Fruit fly (Drosophila melanogaster) whole organism, embryonic: ENCODE measurements around the gene CG31321.

Experiments used
- Asciz ChIP-seq: fragments of 200-800 bp; sonication (Bioruptor generic); optimal IDR thresholded peaks from 2 replicates; lab custom pipeline; 2017; ENCODE audit warnings: missing biosample characterization, mild to moderate bottlenecking, missing genetic modification characterization, missing genetic modification reagents
- Bteb2 ChIP-seq: fragments of 200-800 bp; sonication (Bioruptor generic); optimal IDR thresholded peaks from 2 replicates; lab custom pipeline; 2016; ENCODE audit warnings: missing biosample characterization, missing genetic modification characterization
- CG12769 ChIP-seq: fragments of 200-800 bp; sonication (Bioruptor generic); optimal IDR thresholded peaks from 2 replicates; lab custom pipeline; 2019; ENCODE audit warnings: missing biosample characterization, mild to moderate bottlenecking, missing genetic modification characterization, moderate library complexity
- CG12942 ChIP-seq: fragments of 200-800 bp; sonication (Bioruptor generic); optimal IDR thresholded peaks from 3 replicates; lab custom pipeline; 2016; ENCODE audit warnings: missing biosample characterization, missing genetic modification characterization
- CG13624 ChIP-seq: fragments of 200-800 bp; sonication (Bioruptor generic); optimal IDR thresholded peaks from 2 replicates; lab custom pipeline; 2016; ENCODE audit warnings: missing biosample characterization, missing genetic modification characterization
- CG14050 ChIP-seq: fragments of 200-800 bp; sonication (Bioruptor generic); IDR thresholded peaks from 3 replicates; pipeline ENCODE4 v1.3.6; 2022; ENCODE audit warnings: missing biosample characterization, missing genetic modification characterization
- CG14441 ChIP-seq: fragments of 200-800 bp; sonication (Bioruptor generic); IDR thresholded peaks from 2 replicates; pipeline ENCODE4 v1.3.6; 2022; ENCODE audit warnings: missing biosample characterization, missing genetic modification characterization
- CG14667 ChIP-seq: fragments of 200-800 bp; sonication (Bioruptor generic); IDR thresholded peaks from 2 replicates; pipeline ENCODE4 v1.3.6; 2022; ENCODE audit warnings: missing biosample characterization, missing genetic modification characterization
- CG14710 ChIP-seq: fragments of 200-800 bp; sonication (Bioruptor generic); optimal IDR thresholded peaks from 3 replicates; lab custom pipeline; 2019; ENCODE audit warnings: missing biosample characterization, mild to moderate bottlenecking, missing genetic modification characterization, moderate library complexity
- CG17912 ChIP-seq: fragments of 200-800 bp; sonication (Bioruptor generic); optimal IDR thresholded peaks from 2 replicates; lab custom pipeline; 2018; ENCODE audit warnings: missing biosample characterization, mild to moderate bottlenecking, missing genetic modification characterization
- CG32767 ChIP-seq: fragments of 200-800 bp; sonication (Bioruptor generic); IDR thresholded peaks from 2 replicates; pipeline ENCODE4 v1.3.6; 2022; ENCODE audit warnings: missing biosample characterization, missing genetic modification characterization
- CG42726 ChIP-seq: fragments of 200-800 bp; sonication (Bioruptor generic); IDR thresholded peaks from 2 replicates; pipeline ENCODE4 v1.3.6; 2022; ENCODE audit warnings: missing biosample characterization, missing genetic modification characterization; ENCODE audit not compliant: partially characterized antibody
- CG4360 ChIP-seq: fragments of 200-800 bp; sonication (Bioruptor generic); IDR thresholded peaks from 2 replicates; pipeline ENCODE4 v1.3.6; 2022; ENCODE audit warnings: missing biosample characterization, missing genetic modification characterization
- CG5245 ChIP-seq: fragments of 200-800 bp; sonication (Bioruptor generic); optimal IDR thresholded peaks from 3 replicates; lab custom pipeline; 2016; ENCODE audit warnings: missing biosample characterization, missing genetic modification characterization
- CG8290 ChIP-seq, 3 experiments: fragments of 200-800 bp; sonication (Bioruptor generic); optimal IDR thresholded peaks; 2 replicates each; lab custom pipeline; 2016 to 2019; ENCODE audit warnings: missing biosample characterization in 3 of 3, missing genetic modification characterization in 3 of 3, mild to moderate bottlenecking in 2 of 3, moderate library complexity in 1 of 3
- CG8388 ChIP-seq: fragments of 200-800 bp; sonication (Bioruptor generic); optimal IDR thresholded peaks from 2 replicates; lab custom pipeline; 2019; ENCODE audit warnings: missing biosample characterization, mild to moderate bottlenecking, missing genetic modification characterization, moderate library complexity
- CG9817 ChIP-seq: fragments of 200-800 bp; sonication (Bioruptor generic); optimal IDR thresholded peaks from 2 replicates; lab custom pipeline; 2018; ENCODE audit warnings: missing biosample characterization, mild to moderate bottlenecking, missing genetic modification characterization, moderate library complexity
- CHES-1-like ChIP-seq: fragments of 200-800 bp; sonication (Bioruptor generic); optimal IDR thresholded peaks from 2 replicates; lab custom pipeline; 2016; ENCODE audit warnings: missing biosample characterization, missing genetic modification characterization
- Dfd ChIP-seq, 2 experiments: fragments of >200 bp; optimal IDR thresholded peaks; 2 replicates each; lab custom pipeline; 2017; ENCODE audit warnings: missing biosample characterization in 2 of 2, missing genetic modification characterization in 2 of 2
- Drgx ChIP-seq: fragments of 200-800 bp; sonication (Bioruptor generic); IDR thresholded peaks from 2 replicates; pipeline ENCODE4 v1.3.6; 2022; ENCODE audit warnings: missing biosample characterization, missing genetic modification characterization
- ERR ChIP-seq: fragments of 200-800 bp; sonication (Bioruptor generic); optimal IDR thresholded peaks from 2 replicates; lab custom pipeline; 2016; ENCODE audit warnings: missing biosample characterization, missing genetic modification characterization
- Fer1 ChIP-seq: fragments of 200-800 bp; sonication (Bioruptor generic); optimal IDR thresholded peaks from 2 replicates; lab custom pipeline; 2017; ENCODE audit warnings: missing biosample characterization, mild to moderate bottlenecking, missing genetic modification characterization
- H15 ChIP-seq: fragments of 200-800 bp; sonication (Bioruptor generic); IDR thresholded peaks from 3 replicates; pipeline ENCODE4 v1.3.6; 2022; ENCODE audit warnings: missing biosample characterization, missing genetic modification characterization
- Hr78 ChIP-seq, 2 experiments: fragments of 200-800 bp in 1 of 2; fragments of >200 bp in 1 of 2; sonication (Bioruptor generic) in 1 of 2; optimal IDR thresholded peaks; 2 replicates each; lab custom pipeline; 2017 to 2019; ENCODE audit warnings: missing biosample characterization in 2 of 2, missing genetic modification characterization in 2 of 2, mild to moderate bottlenecking in 1 of 2, moderate library complexity in 1 of 2
- Mrtf ChIP-seq: fragments of 200-800 bp; sonication (Bioruptor generic); IDR thresholded peaks from 3 replicates; pipeline ENCODE4 v1.3.6; 2022; ENCODE audit warnings: missing biosample characterization, missing genetic modification characterization
- Optix ChIP-seq: fragments of 200-800 bp; sonication (Bioruptor generic); IDR thresholded peaks from 3 replicates; pipeline ENCODE4 v1.3.6; 2022; ENCODE audit warnings: missing biosample characterization, missing genetic modification characterization
- Ptx1 ChIP-seq: fragments of 200-800 bp; sonication (Bioruptor generic); IDR thresholded peaks from 2 replicates; pipeline ENCODE4 v1.3.6; 2022; ENCODE audit warnings: missing biosample characterization, missing genetic modification characterization
- Spps ChIP-seq: fragments of 200-800 bp; sonication (Bioruptor generic); optimal IDR thresholded peaks from 2 replicates; lab custom pipeline; 2018; ENCODE audit warnings: missing biosample characterization, mild to moderate bottlenecking, missing genetic modification characterization
- Sry-δ ChIP-seq: fragments of 200-800 bp; sonication (Bioruptor generic); optimal IDR thresholded peaks from 2 replicates; lab custom pipeline; 2016; ENCODE audit warnings: missing biosample characterization, missing genetic modification characterization
- Ssrp ChIP-seq: fragments of 200-800 bp; sonication (Bioruptor generic); optimal IDR thresholded peaks from 2 replicates; lab custom pipeline; 2018; ENCODE audit warnings: missing biosample characterization, mild to moderate bottlenecking, missing genetic modification characterization, moderate library complexity
- aop ChIP-seq: fragments of 200-800 bp; sonication (Bioruptor generic); IDR thresholded peaks from 2 replicates; pipeline ENCODE4 v1.3.6; 2022; ENCODE audit warnings: missing biosample characterization, missing genetic modification characterization
- caup ChIP-seq: fragments of 200-800 bp; sonication (Bioruptor generic); optimal IDR thresholded peaks from 3 replicates; lab custom pipeline; 2017; ENCODE audit warnings: missing biosample characterization, mild to moderate bottlenecking, missing genetic modification characterization, moderate library complexity; ENCODE audit not compliant: severe bottlenecking
- da ChIP-seq: fragments of 200-800 bp; sonication (Bioruptor generic); optimal IDR thresholded peaks from 2 replicates; lab custom pipeline; 2016; ENCODE audit warnings: missing biosample characterization, missing genetic modification characterization
- hth ChIP-seq: fragments of >200 bp; optimal IDR thresholded peaks from 2 replicates; lab custom pipeline; 2017; ENCODE audit warnings: inconsistent platforms
- knrl ChIP-seq: fragments of 200-800 bp; sonication (Bioruptor generic); IDR thresholded peaks from 3 replicates; pipeline ENCODE4 v1.3.6; 2022; ENCODE audit warnings: missing biosample characterization, missing genetic modification characterization; ENCODE audit not compliant: partially characterized antibody
- lola ChIP-seq, 3 experiments: fragments of >200 bp in 2 of 3; fragments of 200-800 bp in 1 of 3; sonication (Bioruptor generic) in 1 of 3; optimal IDR thresholded peaks; 2 replicates each; lab custom pipeline; 2017 to 2019; ENCODE audit warnings: missing biosample characterization in 3 of 3, missing genetic modification characterization in 3 of 3, mild to moderate bottlenecking in 1 of 3, moderate library complexity in 1 of 3
- mld ChIP-seq: fragments of 200-800 bp; sonication (Bioruptor generic); IDR thresholded peaks from 3 replicates; pipeline ENCODE4 v1.3.6; 2022; ENCODE audit warnings: missing biosample characterization, missing genetic modification characterization; ENCODE audit not compliant: partially characterized antibody
- nmo ChIP-seq: fragments of 200-800 bp; sonication (Bioruptor generic); optimal IDR thresholded peaks from 2 replicates; lab custom pipeline; 2018; ENCODE audit warnings: missing biosample characterization, mild to moderate bottlenecking, missing genetic modification characterization, moderate library complexity
- onecut ChIP-seq: fragments of 200-800 bp; sonication (Bioruptor generic); IDR thresholded peaks from 2 replicates; pipeline ENCODE4 v1.3.6; 2022; ENCODE audit warnings: missing biosample characterization, missing genetic modification characterization
- pb ChIP-seq: fragments of 200-800 bp; sonication (Bioruptor generic); optimal IDR thresholded peaks from 3 replicates; lab custom pipeline; 2016; ENCODE audit warnings: missing biosample characterization, missing genetic modification characterization
- repo ChIP-seq: fragments of 200-800 bp; sonication (Bioruptor generic); optimal IDR thresholded peaks from 2 replicates; lab custom pipeline; 2016; ENCODE audit warnings: missing biosample characterization, missing genetic modification characterization
- seq ChIP-seq: fragments of 200-800 bp; sonication (Bioruptor generic); IDR thresholded peaks from 2 replicates; pipeline ENCODE4 v1.3.6; 2022; ENCODE audit warnings: missing biosample characterization, missing genetic modification characterization
- sisA ChIP-seq: fragments of 200-800 bp; sonication (Bioruptor generic); IDR thresholded peaks from 2 replicates; pipeline ENCODE4 v1.3.6; 2022; ENCODE audit warnings: missing biosample characterization, missing genetic modification characterization
- slou ChIP-seq: fragments of 200-800 bp; sonication (Bioruptor generic); optimal IDR thresholded peaks from 3 replicates; lab custom pipeline; 2016; ENCODE audit warnings: missing biosample characterization, missing genetic modification characterization
- tap ChIP-seq: fragments of 200-800 bp; optimal IDR thresholded peaks from 3 replicates; lab custom pipeline; 2019; ENCODE audit warnings: missing biosample characterization, mild to moderate bottlenecking, missing genetic modification characterization, moderate library complexity
- tll ChIP-seq, 2 experiments: fragments of 200-800 bp in 1 of 2; fragments of >200 bp in 1 of 2; sonication (Bioruptor generic) in 1 of 2; optimal IDR thresholded peaks; 2 replicates each; lab custom pipeline; 2017 to 2019; ENCODE audit warnings: missing biosample characterization in 2 of 2, missing genetic modification characterization in 2 of 2, mild to moderate bottlenecking in 1 of 2, moderate library complexity in 1 of 2
- vfl ChIP-seq: fragments of 200-800 bp; sonication (Bioruptor generic); optimal IDR thresholded peaks from 2 replicates; lab custom pipeline; 2016; ENCODE audit warnings: missing biosample characterization, missing genetic modification characterization

Gene CG31321

dm6 chr3R:14326250-14327112, 16.3 kb downstream of the CG31321 start, which contains the start of the genes Afti and ATPsynE (continued):
- TF ChIP-seq tll (GFP tag; optimal IDR thresholded peaks at IDR 0.05; lab: Kevin White, UChicago) (no peak), CG32767 (GFP tag; lab: Robert Waterston, UW) (0 out of 2 replicates have a peak, but pooled peaks have one; percentile 26), H15 (GFP tag; lab: Robert Waterston, UW) (peak; percentile 50; the same call in 1 of the 3 replicates), CHES-1-like (GFP tag; lab: Kevin White, UChicago) (peak; percentile 67), mld (GFP tag; lab: Robert Waterston, UW) (no peak), CG14050 (peak; percentile 40; the same call in 1 of the 3 replicates), pb (GFP tag; lab: Kevin White, UChicago) (no peak), Drgx (GFP tag; lab: Robert Waterston, UW) (0 out of 2 replicates have a peak, but pooled peaks have one; percentile 15), aop (GFP tag; lab: Robert Waterston, UW) (0 out of 2 replicates have a peak, but pooled peaks have one; percentile 25), CG8388 (no peak), CG17912 (GFP tag; lab: Kevin White, UChicago) (peak; percentile 50), CG13624 (GFP tag; lab: Kevin White, UChicago) (peak; percentile 66), seq (GFP tag; lab: Robert Waterston, UW) (no peak; the same call in 1 of the 2 replicates), CG8290 (GFP tag; optimal IDR thresholded peaks at IDR 0.05; lab: Kevin White, UChicago) (no peak), CG8290 (tag; optimal IDR thresholded peaks at IDR 0.05; lab: Kevin White, UChicago) (no peak), vfl (GFP tag; lab: Kevin White, UChicago) (peak; percentile 53), CG4360 (GFP tag; lab: Robert Waterston, UW) (peak; percentile 77), slou (GFP tag; lab: Kevin White, UChicago) (peak; percentile 34), Dfd (GFP tag; optimal IDR thresholded peaks at IDR 0.05; lab: Kevin White, UChicago) (no peak), CG42726 (0 out of 2 replicates have a peak, but pooled peaks have one; percentile 13), CG12769 (tag; lab: Kevin White, UChicago) (peak; percentile 44), Bteb2 (no peak), da (GFP tag; lab: Kevin White, UChicago) (no peak), lola (GFP tag; optimal IDR thresholded peaks at IDR 0.05; lab: Kevin White, UChicago) (peak in 1 of 3 experiments; percentile 55), knrl (GFP tag; lab: Robert Waterston, UW) (peak; percentile 72), Ssrp (tag; lab: Kevin White, UChicago) (peak; percentile 63), Ptx1 (GFP tag; lab: Robert Waterston, UW) (peak; percentile 72), onecut (GFP tag; lab: Robert Waterston, UW) (peak; percentile 45), ERR (GFP tag; lab: Kevin White, UChicago) (peak; percentile 23), caup (GFP tag; lab: Kevin White, UChicago) (peak; percentile 64), Fer1 (peak; percentile 36), CG14667 (peak; percentile 59), Mrtf (GFP tag; lab: Robert Waterston, UW) (0 out of 3 replicates have a peak, but pooled peaks have one; percentile 60), hth (lab: Kevin White, UChicago) (no peak), Optix (no peak), CG14441 (GFP tag; lab: Robert Waterston, UW) (peak; percentile 72), Spps (no peak), tap (tag; lab: Kevin White, UChicago) (no peak), Asciz (GFP tag; lab: Kevin White, UChicago) (peak; percentile 51), Sry-δ (GFP tag; lab: Kevin White, UChicago) (peak; percentile 78), Hr78 (GFP tag; optimal IDR thresholded peaks at IDR 0.05; lab: Kevin White, UChicago) (no peak), CG12942 (peak; percentile 65), nmo (peak; percentile 74), CG14710 (tag; lab: Kevin White, UChicago) (peak; percentile 83), CG9817 (tag; lab: Kevin White, UChicago) (peak; percentile 85), repo (peak; percentile 21), sisA (GFP tag; lab: Robert Waterston, UW) (peak; percentile 76), CG5245 (peak; percentile 34)
